Fruit fly (Drosophila melanogaster): ENCODE data around the gene CG42704.

DNA sequence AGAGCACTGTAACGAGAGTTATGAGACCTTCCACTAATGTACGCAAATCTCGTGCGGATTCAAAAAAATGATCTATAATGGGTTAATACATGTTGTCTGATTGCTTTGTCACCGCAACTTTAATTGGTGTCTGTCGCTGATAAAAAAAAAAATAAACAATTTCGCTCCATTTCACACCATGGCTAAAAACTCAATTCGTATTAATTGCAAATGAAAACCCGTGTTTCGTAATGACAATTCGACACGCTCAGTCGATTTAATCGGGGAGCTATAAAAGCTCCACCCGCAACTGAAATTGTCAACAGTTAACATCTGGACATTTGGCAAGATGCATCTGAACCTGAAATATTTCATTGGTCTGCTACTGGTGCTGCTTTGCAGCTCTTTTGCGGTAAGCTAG, 39.4 kb downstream of the CG42704 start, which contains the start of gene CG11368:
- TF ChIP-seq Sin3A (optimal IDR thresholded peaks at IDR 0.05), result no peak
- no peak for TF ChIP-seq ttk (optimal IDR thresholded peaks at IDR 0.05)
- TF ChIP-seq psq (optimal IDR thresholded peaks at IDR 0.05), result no peak
- no peak for TF ChIP-seq Myc (optimal IDR thresholded peaks at IDR 0.05)
- TF ChIP-seq h (optimal IDR thresholded peaks at IDR 0.05), result no peak

Measured in Kc167 (cell line).